Fruit fly (Drosophila melanogaster) whole organism, embryonic: ENCODE data around the gene CG3546.

Experiments used
- Atf6 ChIP-seq: fragments of 200-800 bp; sonication (Bioruptor generic); IDR thresholded peaks from 2 replicates; pipeline ENCODE4 v1.3.6; 2022; ENCODE audit warnings: missing biosample characterization, missing genetic modification characterization
- Awh ChIP-seq: fragments of 200-800 bp; sonication (Bioruptor generic); IDR thresholded peaks from 2 replicates; pipeline ENCODE4, ENCODE4 v1.3.6; 2022; ENCODE audit warnings: missing biosample characterization, missing genetic modification characterization
- Blimp-1 ChIP-seq: fragments of 200-800 bp; sonication (Bioruptor generic); optimal IDR thresholded peaks from 3 replicates; lab custom pipeline; 2018; ENCODE audit warnings: missing biosample characterization, missing genetic modification characterization, mild to moderate bottlenecking, moderate library complexity, missing genetic modification reagents
- CG10654 ChIP-seq: fragments of 200-800 bp; sonication (Bioruptor generic); optimal IDR thresholded peaks from 2 replicates; lab custom pipeline; 2016; ENCODE audit warnings: missing biosample characterization, missing genetic modification characterization
- CG11695 ChIP-seq: fragments of 200-800 bp; sonication (Bioruptor generic); IDR thresholded peaks from 3 replicates; pipeline ENCODE4 v1.3.6; 2022; ENCODE audit warnings: missing biosample characterization, missing genetic modification characterization
- CG12744 ChIP-seq: fragments of 200-800 bp; sonication (Bioruptor generic); optimal IDR thresholded peaks from 2 replicates; lab custom pipeline; 2016; ENCODE audit warnings: missing biosample characterization, missing genetic modification characterization
- CG13287 ChIP-seq: fragments of 200-800 bp; sonication (Bioruptor generic); IDR thresholded peaks from 2 replicates; pipeline ENCODE4 v1.3.6; 2022; ENCODE audit warnings: missing biosample characterization, missing genetic modification characterization; ENCODE audit not compliant: partially characterized antibody
- CG14014 ChIP-seq: fragments of 200-800 bp; sonication (Bioruptor generic); IDR thresholded peaks from 2 replicates; pipeline ENCODE4 v1.3.6; 2022; ENCODE audit warnings: missing biosample characterization, missing genetic modification characterization
- CG14860 ChIP-seq: fragments of 200-800 bp; sonication (Bioruptor generic); IDR thresholded peaks from 3 replicates; pipeline ENCODE4 v1.3.6; 2022; ENCODE audit warnings: missing biosample characterization, missing genetic modification characterization; ENCODE audit not compliant: partially characterized antibody
- CG1603 ChIP-seq: fragments of 200-800 bp; sonication (Bioruptor generic); optimal IDR thresholded peaks from 2 replicates; lab custom pipeline; 2019; ENCODE audit warnings: missing biosample characterization, mild to moderate bottlenecking, missing genetic modification characterization, moderate library complexity
- CG2202 ChIP-seq: fragments of 200-800 bp; sonication (Bioruptor generic); optimal IDR thresholded peaks from 2 replicates; lab custom pipeline; 2018; ENCODE audit warnings: missing biosample characterization, mild to moderate bottlenecking, missing genetic modification characterization
- CG3065 ChIP-seq: fragments of 200-800 bp; sonication (Bioruptor generic); optimal IDR thresholded peaks from 2 replicates; lab custom pipeline; 2016; ENCODE audit warnings: missing biosample characterization, missing genetic modification characterization
- CG32767 ChIP-seq: fragments of 200-800 bp; sonication (Bioruptor generic); IDR thresholded peaks from 2 replicates; pipeline ENCODE4 v1.3.6; 2022; ENCODE audit warnings: missing biosample characterization, missing genetic modification characterization
- CG4404 ChIP-seq: fragments of 200-800 bp; sonication (Bioruptor generic); IDR thresholded peaks from 2 replicates; pipeline ENCODE4 v1.3.6; 2022; ENCODE audit warnings: missing biosample characterization, missing genetic modification characterization
- CG6175 ChIP-seq: fragments of 200-800 bp; sonication (Bioruptor generic); IDR thresholded peaks from 3 replicates; pipeline ENCODE4 v1.3.6; 2022; ENCODE audit warnings: missing biosample characterization, missing genetic modification characterization
- CG6254 ChIP-seq: fragments of 200-800 bp; sonication (Bioruptor generic); optimal IDR thresholded peaks from 3 replicates; lab custom pipeline; 2017; ENCODE audit warnings: mild to moderate bottlenecking, missing biosample characterization, missing genetic modification reagents, missing genetic modification characterization
- CG6854 ChIP-seq: fragments of 200-800 bp; sonication (Bioruptor generic); optimal IDR thresholded peaks from 3 replicates; lab custom pipeline; 2017; ENCODE audit warnings: missing biosample characterization, mild to moderate bottlenecking, missing genetic modification characterization
- CG7372 ChIP-seq: fragments of 200-800 bp; sonication (Bioruptor generic); IDR thresholded peaks from 2 replicates; pipeline ENCODE4 v1.3.6; 2022; ENCODE audit warnings: missing biosample characterization, missing genetic modification characterization
- CG7745 ChIP-seq: fragments of 200-800 bp; sonication (Bioruptor generic); optimal IDR thresholded peaks from 2 replicates; lab custom pipeline; 2018; ENCODE audit warnings: missing biosample characterization, mild to moderate bottlenecking, missing genetic modification characterization, moderate library complexity
- CG8388 ChIP-seq: fragments of 200-800 bp; sonication (Bioruptor generic); optimal IDR thresholded peaks from 2 replicates; lab custom pipeline; 2019; ENCODE audit warnings: missing biosample characterization, mild to moderate bottlenecking, missing genetic modification characterization, moderate library complexity
- CG9876 ChIP-seq: fragments of 200-800 bp; sonication (Bioruptor generic); optimal IDR thresholded peaks from 2 replicates; lab custom pipeline; 2016; ENCODE audit warnings: missing biosample characterization, missing genetic modification characterization
- Dad ChIP-seq: fragments of 200-800 bp; sonication (Bioruptor generic); optimal IDR thresholded peaks from 3 replicates; lab custom pipeline; 2016; ENCODE audit warnings: missing biosample characterization, missing genetic modification characterization
- Deaf1 ChIP-seq: fragments of 200-800 bp; optimal IDR thresholded peaks from 3 replicates; lab custom pipeline; 2019; ENCODE audit warnings: missing biosample characterization, mild to moderate bottlenecking, missing genetic modification characterization, moderate library complexity
- Fer2 ChIP-seq: fragments of 200-800 bp; sonication (Bioruptor generic); optimal IDR thresholded peaks from 2 replicates; lab custom pipeline; 2018; ENCODE audit warnings: missing biosample characterization, mild to moderate bottlenecking, missing genetic modification characterization, moderate library complexity
- HLH3B ChIP-seq: fragments of 200-800 bp; sonication (Bioruptor generic); IDR thresholded peaks from 2 replicates; pipeline ENCODE4 v1.3.6; 2022; ENCODE audit warnings: missing biosample characterization, missing genetic modification characterization
- Nf-YC ChIP-seq: fragments of 200-800 bp; optimal IDR thresholded peaks from 3 replicates; lab custom pipeline; 2019; ENCODE audit warnings: missing biosample characterization, mild to moderate bottlenecking, missing genetic modification characterization, moderate library complexity
- Six4 ChIP-seq: fragments of 200-800 bp; sonication (Bioruptor generic); optimal IDR thresholded peaks from 2 replicates; lab custom pipeline; 2016; ENCODE audit warnings: missing biosample characterization, missing genetic modification characterization
- Ssrp ChIP-seq: fragments of 200-800 bp; sonication (Bioruptor generic); optimal IDR thresholded peaks from 2 replicates; lab custom pipeline; 2018; ENCODE audit warnings: missing biosample characterization, mild to moderate bottlenecking, missing genetic modification characterization, moderate library complexity
- YL-1 ChIP-seq: fragments of 200-800 bp; sonication (Bioruptor generic); optimal IDR thresholded peaks from 3 replicates; lab custom pipeline; 2017; ENCODE audit warnings: missing biosample characterization, mild to moderate bottlenecking, missing genetic modification characterization
- ac ChIP-seq: fragments of 200-800 bp; sonication (Bioruptor generic); optimal IDR thresholded peaks from 3 replicates; lab custom pipeline; 2017; ENCODE audit warnings: missing biosample characterization, mild to moderate bottlenecking, missing genetic modification characterization
- ara ChIP-seq: fragments of 200-800 bp; sonication (Bioruptor generic); IDR thresholded peaks from 2 replicates; pipeline ENCODE4 v1.3.6; 2022; ENCODE audit warnings: missing biosample characterization, missing genetic modification characterization
- ase ChIP-seq: fragments of 200-800 bp; sonication (Bioruptor generic); IDR thresholded peaks from 3 replicates; pipeline ENCODE4 v1.3.6; 2022; ENCODE audit warnings: missing biosample characterization, missing genetic modification characterization
- cato ChIP-seq: fragments of 200-800 bp; sonication (Bioruptor generic); optimal IDR thresholded peaks from 2 replicates; lab custom pipeline; 2016; ENCODE audit warnings: missing biosample characterization, missing genetic modification characterization, borderline replicate concordance
- chif ChIP-seq, 2 experiments: fragments of 200-800 bp; sonication (Bioruptor generic); optimal IDR thresholded peaks; 3 replicates each; lab custom pipeline; 2016; ENCODE audit warnings: missing biosample characterization in 2 of 2, missing genetic modification characterization in 2 of 2
- crol ChIP-seq: fragments of 200-800 bp; sonication (Bioruptor generic); IDR thresholded peaks from 2 replicates; pipeline ENCODE4 v1.3.6; 2022; ENCODE audit warnings: missing biosample characterization, missing genetic modification characterization
- dmrt11E ChIP-seq: fragments of 200-800 bp; sonication (Bioruptor generic); optimal IDR thresholded peaks from 3 replicates; lab custom pipeline; 2018; ENCODE audit warnings: missing biosample characterization, mild to moderate bottlenecking, missing genetic modification characterization, moderate library complexity
- dmrt99B ChIP-seq: fragments of 200-800 bp; sonication (Bioruptor generic); optimal IDR thresholded peaks from 2 replicates; lab custom pipeline; 2018; ENCODE audit warnings: missing biosample characterization, mild to moderate bottlenecking, missing genetic modification characterization, moderate library complexity
- emc ChIP-seq: fragments of 200-800 bp; sonication (Bioruptor generic); optimal IDR thresholded peaks from 2 replicates; lab custom pipeline; 2016; ENCODE audit warnings: missing biosample characterization, missing genetic modification characterization
- en ChIP-seq: fragments of 200-800 bp; sonication (Bioruptor generic); optimal IDR thresholded peaks from 2 replicates; lab custom pipeline; 2016; ENCODE audit warnings: missing biosample characterization, missing genetic modification characterization
- eve ChIP-seq, 2 experiments: fragments of >200 bp; optimal IDR thresholded peaks; 2 replicates each; lab custom pipeline; 2017; ENCODE audit warnings: missing biosample characterization in 2 of 2, missing genetic modification characterization in 2 of 2
- fu2 ChIP-seq: fragments of 200-800 bp; sonication (Bioruptor generic); optimal IDR thresholded peaks from 2 replicates; lab custom pipeline; 2016; ENCODE audit warnings: missing biosample characterization, missing genetic modification characterization
- hkb ChIP-seq, 2 experiments: fragments of 200-800 bp in 1 of 2; fragments of >200 bp in 1 of 2; sonication (Bioruptor generic) in 1 of 2; IDR thresholded peaks in 1 of 2; optimal IDR thresholded peaks in 1 of 2; 2 replicates each; pipeline versions ENCODE4 v1.3.6 to Lab custom; 2017 to 2022; ENCODE audit warnings: missing biosample characterization in 1 of 2, missing genetic modification characterization in 1 of 2
- klu ChIP-seq: fragments of 200-800 bp; sonication (Bioruptor generic); IDR thresholded peaks from 2 replicates; pipeline ENCODE4 v1.3.6; 2022; ENCODE audit warnings: missing biosample characterization, missing genetic modification characterization
- luna ChIP-seq: fragments of 200-800 bp; sonication (Bioruptor generic); optimal IDR thresholded peaks from 2 replicates; lab custom pipeline; 2016; ENCODE audit warnings: missing biosample characterization, missing genetic modification characterization
- maf-S ChIP-seq: fragments of 200-800 bp; sonication (Bioruptor generic); optimal IDR thresholded peaks from 2 replicates; lab custom pipeline; 2016; ENCODE audit warnings: missing biosample characterization, missing genetic modification characterization
- sc ChIP-seq, 3 experiments: fragments of >200 bp in 2 of 3; fragments of 200-800 bp in 1 of 3; sonication (Bioruptor generic) in 1 of 3; optimal IDR thresholded peaks; 2 replicates in 2 of 3; 3 replicates in 1 of 3; lab custom pipeline; 2017; ENCODE audit warnings: mild to moderate bottlenecking in 1 of 3, missing biosample characterization in 1 of 3, missing genetic modification characterization in 1 of 3, missing genetic modification reagents in 1 of 3
- sens-2 ChIP-seq: fragments of 200-800 bp; sonication (Bioruptor generic); IDR thresholded peaks from 2 replicates; pipeline ENCODE4 v1.3.6; 2022; ENCODE audit warnings: missing biosample characterization, missing genetic modification characterization
- sisA ChIP-seq: fragments of 200-800 bp; sonication (Bioruptor generic); IDR thresholded peaks from 2 replicates; pipeline ENCODE4 v1.3.6; 2022; ENCODE audit warnings: missing biosample characterization, missing genetic modification characterization
- so ChIP-seq: fragments of 200-800 bp; sonication (Bioruptor generic); IDR thresholded peaks from 3 replicates; pipeline ENCODE4 v1.3.6; 2022; ENCODE audit warnings: missing biosample characterization, missing genetic modification characterization
- stwl ChIP-seq: fragments of 200-800 bp; sonication (Bioruptor generic); optimal IDR thresholded peaks from 3 replicates; lab custom pipeline; 2018; ENCODE audit warnings: missing biosample characterization, mild to moderate bottlenecking, missing genetic modification characterization, moderate library complexity
- trem ChIP-seq: fragments of 200-800 bp; optimal IDR thresholded peaks from 3 replicates; lab custom pipeline; 2019; ENCODE audit warnings: missing biosample characterization, mild to moderate bottlenecking, missing genetic modification characterization, moderate library complexity

The CG3546 gene

dm6 chrX:4540430-4540932 is 17.4 kb upstream of the CG3546 start, which contains the start of the genes rb and CHOp24 (continued):
- TF ChIP-seq Fer2 (tag; lab: Kevin White, UChicago) (no peak), ase (GFP tag; lab: Robert Waterston, UW) (no peak), sisA (no peak; the same call in 1 of the 2 replicates), en (GFP tag; lab: Kevin White, UChicago) (no peak), Ssrp (tag; lab: Kevin White, UChicago) (no peak), dmrt99B (tag; lab: Kevin White, UChicago) (no peak), CG10654 (GFP tag; lab: Kevin White, UChicago) (no peak), fu2 (GFP tag; lab: Kevin White, UChicago) (no peak), CG7745 (tag; lab: Kevin White, UChicago) (no peak), YL-1 (GFP tag; lab: Kevin White, UChicago) (peak; percentile 61), CG9876 (no peak), crol (GFP tag; lab: Robert Waterston, UW) (no peak), Blimp-1 (GFP tag; lab: Kevin White, UChicago) (no peak), CG8388 (GFP tag; lab: Kevin White, UChicago) (no peak), Six4 (GFP tag; lab: Kevin White, UChicago) (no peak), ara (no peak), CG7372 (GFP tag; lab: Robert Waterston, UW) (no peak), Deaf1 (tag; lab: Kevin White, UChicago) (no peak), CG2202 (tag; lab: Kevin White, UChicago) (no peak), ac (GFP tag; lab: Kevin White, UChicago) (no peak), Atf6 (GFP tag; lab: Robert Waterston, UW) (no peak), chif (GFP tag; optimal IDR thresholded peaks at IDR 0.05; lab: Kevin White, UChicago) (no peak), maf-S (GFP tag; lab: Kevin White, UChicago) (no peak), luna (GFP tag; lab: Kevin White, UChicago) (no peak), CG3065 (GFP tag; lab: Kevin White, UChicago) (no peak), dmrt11E (tag; lab: Kevin White, UChicago) (no peak), emc (no peak), sc (optimal IDR thresholded peaks at IDR 0.05; lab: Kevin White, UChicago) (no peak), sc (GFP tag; optimal IDR thresholded peaks at IDR 0.05; lab: Kevin White, UChicago) (no peak), CG12744 (GFP tag; lab: Kevin White, UChicago) (no peak), klu (no peak), cato (GFP tag; lab: Kevin White, UChicago) (no peak), trem (peak; percentile 79), so (GFP tag; lab: Robert Waterston, UW) (no peak), CG14014 (no peak), Nf-YC (peak; percentile 43), CG13287 (GFP tag; lab: Robert Waterston, UW) (peak; percentile 94), HLH3B (GFP tag; lab: Robert Waterston, UW) (no peak), sens-2 (GFP tag; lab: Robert Waterston, UW) (no peak), hkb (optimal IDR thresholded peaks at IDR 0.05; lab: Kevin White, UChicago) (no peak), hkb (GFP tag; IDR thresholded peaks at IDR 0.05; lab: Robert Waterston, UW) (no peak), Awh (GFP tag; lab: Robert Waterston, UW) (no peak), CG11695 (no peak), CG6254 (no peak), Dad (no peak), CG32767 (GFP tag; lab: Robert Waterston, UW) (no peak), CG1603 (tag; lab: Kevin White, UChicago) (no peak), CG6175 (GFP tag; lab: Robert Waterston, UW) (no peak), CG4404 (GFP tag; lab: Robert Waterston, UW) (no peak), CG6854 (GFP tag; lab: Kevin White, UChicago) (no peak), eve (GFP tag; optimal IDR thresholded peaks at IDR 0.05; lab: Kevin White, UChicago) (no peak), CG14860 (GFP tag; lab: Robert Waterston, UW) (peak; percentile 96), stwl (tag; lab: Kevin White, UChicago) (peak; percentile 64)
